Worm (Caenorhabditis elegans): ENCODE results near the gene cor-1.

DNA sequence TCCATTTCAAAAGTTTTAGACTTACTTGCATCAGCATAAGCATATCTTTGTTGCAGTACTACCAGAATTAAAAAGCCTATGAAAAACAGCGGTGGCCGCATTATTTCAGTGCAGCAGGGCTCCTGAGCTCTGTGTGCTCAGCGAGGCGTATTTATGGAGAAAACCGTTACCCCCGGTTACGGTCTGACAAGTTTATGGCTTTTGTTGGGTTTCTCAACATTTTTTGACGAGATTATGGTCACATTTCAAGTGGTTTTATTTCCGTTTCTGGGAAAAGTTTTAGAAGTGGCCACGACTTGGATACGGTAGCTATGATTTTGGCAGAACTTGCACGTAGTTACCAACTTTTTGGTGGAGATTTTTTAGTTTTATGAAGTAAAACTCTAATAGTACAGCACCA, 14.9 kb upstream of the cor-1 start, which contains the start of gene paml-1:
- TF ChIP-seq nhr-6 (tag; optimal IDR thresholded peaks at IDR 0.05) (no peak), ceh-44 (GFP tag; IDR thresholded peaks at IDR 0.05) (no peak), nhr-111 (GFP tag; optimal IDR thresholded peaks at IDR 0.05) (no peak), cey-2 (tag; optimal IDR thresholded peaks at IDR 0.05; ENCODE audit: borderline replicate concordance, insufficient read depth) (no peak), lin-13 (GFP tag; optimal IDR thresholded peaks at IDR 0.05) (no peak), jun-1 (tag; optimal IDR thresholded peaks at IDR 0.05) (no peak)
